Fruit fly (Drosophila melanogaster) whole organism, embryonic: ENCODE results near the gene CG14965.

Source experiments
- Awh ChIP-seq: fragments of 200-800 bp; sonication (Bioruptor generic); IDR thresholded peaks from 2 replicates; pipeline ENCODE4, ENCODE4 v1.3.6; 2022; ENCODE audit warnings: missing biosample characterization, missing genetic modification characterization
- Blimp-1 ChIP-seq: fragments of 200-800 bp; sonication (Bioruptor generic); optimal IDR thresholded peaks from 3 replicates; lab custom pipeline; 2018; ENCODE audit warnings: missing biosample characterization, missing genetic modification characterization, mild to moderate bottlenecking, moderate library complexity, missing genetic modification reagents
- CG10321 ChIP-seq: fragments of 200-800 bp; sonication (Bioruptor generic); IDR thresholded peaks from 2 replicates; pipeline ENCODE4 v1.3.6; 2022; ENCODE audit warnings: missing biosample characterization, missing genetic modification characterization
- CG10979 ChIP-seq: fragments of 200-800 bp; sonication (Bioruptor generic); optimal IDR thresholded peaks from 2 replicates; lab custom pipeline; 2018; ENCODE audit warnings: missing biosample characterization, mild to moderate bottlenecking, missing genetic modification characterization, moderate library complexity
- CG11085 ChIP-seq: fragments of 200-800 bp; sonication (Bioruptor generic); IDR thresholded peaks from 2 replicates; pipeline ENCODE4 v1.3.6; 2022; ENCODE audit warnings: missing biosample characterization, missing genetic modification characterization
- CG12299 ChIP-seq: fragments of 200-800 bp; sonication (Bioruptor generic); optimal IDR thresholded peaks from 2 replicates; lab custom pipeline; 2018; ENCODE audit warnings: missing biosample characterization, mild to moderate bottlenecking, missing genetic modification characterization
- CG13287 ChIP-seq: fragments of 200-800 bp; sonication (Bioruptor generic); IDR thresholded peaks from 2 replicates; pipeline ENCODE4 v1.3.6; 2022; ENCODE audit warnings: missing biosample characterization, missing genetic modification characterization; ENCODE audit not compliant: partially characterized antibody
- CG14710 ChIP-seq: fragments of 200-800 bp; sonication (Bioruptor generic); optimal IDR thresholded peaks from 3 replicates; lab custom pipeline; 2019; ENCODE audit warnings: missing biosample characterization, mild to moderate bottlenecking, missing genetic modification characterization, moderate library complexity
- CG15514 ChIP-seq: fragments of 200-800 bp; sonication (Bioruptor generic); optimal IDR thresholded peaks from 3 replicates; lab custom pipeline; 2017; ENCODE audit warnings: missing biosample characterization, missing genetic modification characterization, mild to moderate bottlenecking, moderate library complexity, missing genetic modification reagents
- CG15601 ChIP-seq: fragments of 200-800 bp; sonication (Bioruptor generic); optimal IDR thresholded peaks from 3 replicates; lab custom pipeline; 2019; ENCODE audit warnings: missing biosample characterization, mild to moderate bottlenecking, missing genetic modification characterization, moderate library complexity
- CG17328 ChIP-seq: fragments of 200-800 bp; sonication (Bioruptor generic); IDR thresholded peaks from 2 replicates; pipeline ENCODE4 v1.3.6; 2022; ENCODE audit warnings: missing biosample characterization, missing genetic modification characterization
- CG18619 ChIP-seq: fragments of 200-800 bp; sonication (Bioruptor generic); optimal IDR thresholded peaks from 3 replicates; lab custom pipeline; 2017; ENCODE audit warnings: missing biosample characterization, mild to moderate bottlenecking, missing genetic modification characterization
- CG2889 ChIP-seq: fragments of 200-800 bp; sonication (Bioruptor generic); IDR thresholded peaks from 3 replicates; pipeline ENCODE4 v1.3.6; 2022; ENCODE audit warnings: missing biosample characterization, missing genetic modification characterization
- CG3065 ChIP-seq: fragments of 200-800 bp; sonication (Bioruptor generic); optimal IDR thresholded peaks from 2 replicates; lab custom pipeline; 2016; ENCODE audit warnings: missing biosample characterization, missing genetic modification characterization
- CG34422 ChIP-seq: fragments of 200-800 bp; sonication (Bioruptor generic); IDR thresholded peaks from 3 replicates; pipeline ENCODE4 v1.3.6; 2022; ENCODE audit warnings: missing biosample characterization, missing genetic modification characterization
- CG3847 ChIP-seq: fragments of 200-800 bp; sonication (Bioruptor generic); IDR thresholded peaks from 2 replicates; pipeline ENCODE4 v1.3.6; 2022; ENCODE audit warnings: missing biosample characterization, missing genetic modification characterization
- CG4730 ChIP-seq: fragments of 200-800 bp; sonication (Bioruptor generic); IDR thresholded peaks from 2 replicates; pipeline ENCODE4 v1.3.6; 2022; ENCODE audit warnings: missing biosample characterization, missing genetic modification characterization
- CG4854 ChIP-seq: fragments of 200-800 bp; sonication (Bioruptor generic); optimal IDR thresholded peaks from 2 replicates; lab custom pipeline; 2016; ENCODE audit warnings: missing biosample characterization, missing genetic modification characterization, inconsistent platforms
- CG6791 ChIP-seq: fragments of 200-800 bp; sonication (Bioruptor generic); IDR thresholded peaks from 3 replicates; pipeline ENCODE4 v1.3.6; 2022; ENCODE audit warnings: missing biosample characterization, missing genetic modification characterization; ENCODE audit not compliant: partially characterized antibody
- CG7928 ChIP-seq: fragments of 200-800 bp; sonication (Bioruptor generic); optimal IDR thresholded peaks from 2 replicates; lab custom pipeline; 2017; ENCODE audit warnings: missing biosample characterization, mild to moderate bottlenecking, missing genetic modification characterization
- CG9797 ChIP-seq: fragments of 200-800 bp; sonication (Bioruptor generic); optimal IDR thresholded peaks from 3 replicates; lab custom pipeline; 2018; ENCODE audit warnings: missing biosample characterization, mild to moderate bottlenecking, missing genetic modification characterization
- Dfd ChIP-seq, 2 experiments: fragments of >200 bp; optimal IDR thresholded peaks; 2 replicates each; lab custom pipeline; 2017; ENCODE audit warnings: missing biosample characterization in 2 of 2, missing genetic modification characterization in 2 of 2
- ERR ChIP-seq: fragments of 200-800 bp; sonication (Bioruptor generic); optimal IDR thresholded peaks from 2 replicates; lab custom pipeline; 2016; ENCODE audit warnings: missing biosample characterization, missing genetic modification characterization
- HmgZ ChIP-seq: fragments of 200-800 bp; sonication (Bioruptor generic); optimal IDR thresholded peaks from 2 replicates; lab custom pipeline; 2018; ENCODE audit warnings: missing biosample characterization, mild to moderate bottlenecking, missing genetic modification characterization
- Hr39 ChIP-seq: fragments of >200 bp; optimal IDR thresholded peaks from 2 replicates; lab custom pipeline; 2017
- Hsf ChIP-seq: fragments of 200-800 bp; sonication (Bioruptor generic); optimal IDR thresholded peaks from 3 replicates; lab custom pipeline; 2016; ENCODE audit warnings: missing biosample characterization, missing genetic modification characterization
- Lhr ChIP-seq: fragments of 200-800 bp; sonication (Bioruptor generic); optimal IDR thresholded peaks from 3 replicates; lab custom pipeline; 2017; ENCODE audit warnings: mild to moderate bottlenecking, missing biosample characterization, missing genetic modification reagents, missing genetic modification characterization
- Max ChIP-seq: fragments of 200-800 bp; sonication (Bioruptor generic); optimal IDR thresholded peaks from 2 replicates; lab custom pipeline; 2016; ENCODE audit warnings: missing biosample characterization, mild to moderate bottlenecking, missing genetic modification characterization
- Myb ChIP-seq: fragments of 200-800 bp; sonication (Bioruptor generic); optimal IDR thresholded peaks from 2 replicates; lab custom pipeline; 2016; ENCODE audit warnings: missing biosample characterization, missing genetic modification characterization
- NC2β ChIP-seq: fragments of 200-800 bp; sonication (Bioruptor generic); optimal IDR thresholded peaks from 2 replicates; lab custom pipeline; 2016; ENCODE audit warnings: missing biosample characterization, missing genetic modification characterization
- Sin3A ChIP-seq: fragments of >200 bp; optimal IDR thresholded peaks from 2 replicates; lab custom pipeline; 2018
- TFAM ChIP-seq: fragments of 200-800 bp; sonication (Bioruptor generic); optimal IDR thresholded peaks from 2 replicates; lab custom pipeline; 2017; ENCODE audit warnings: missing biosample characterization, missing genetic modification characterization, inconsistent platforms
- Xbp1 ChIP-seq: fragments of 200-800 bp; sonication (Bioruptor generic); optimal IDR thresholded peaks from 3 replicates; lab custom pipeline; 2016; ENCODE audit warnings: missing biosample characterization, mild to moderate bottlenecking, missing genetic modification characterization
- YL-1 ChIP-seq: fragments of 200-800 bp; sonication (Bioruptor generic); optimal IDR thresholded peaks from 3 replicates; lab custom pipeline; 2017; ENCODE audit warnings: missing biosample characterization, mild to moderate bottlenecking, missing genetic modification characterization
- bigmax ChIP-seq: fragments of 200-800 bp; sonication (Bioruptor generic); optimal IDR thresholded peaks from 2 replicates; lab custom pipeline; 2018; ENCODE audit warnings: missing biosample characterization, mild to moderate bottlenecking, missing genetic modification characterization
- br ChIP-seq: fragments of >200 bp; optimal IDR thresholded peaks from 2 replicates; lab custom pipeline; 2017
- dm ChIP-seq: fragments of 200-800 bp; sonication (Bioruptor generic); optimal IDR thresholded peaks from 3 replicates; lab custom pipeline; 2016; ENCODE audit warnings: missing biosample characterization, missing genetic modification characterization
- dysf ChIP-seq: fragments of 200-800 bp; sonication (Bioruptor generic); IDR thresholded peaks from 3 replicates; pipeline ENCODE4 v1.3.6; 2022; ENCODE audit warnings: missing biosample characterization, missing genetic modification characterization
- ems ChIP-seq: fragments of 200-800 bp; sonication (Bioruptor generic); optimal IDR thresholded peaks from 3 replicates; lab custom pipeline; 2016; ENCODE audit warnings: missing biosample characterization, missing genetic modification characterization
- ftz-f1 ChIP-seq: fragments of 200-800 bp; sonication (Bioruptor generic); optimal IDR thresholded peaks from 2 replicates; lab custom pipeline; 2016; ENCODE audit warnings: missing biosample characterization, missing genetic modification characterization
- gfzf ChIP-seq: fragments of 200-800 bp; sonication (Bioruptor generic); optimal IDR thresholded peaks from 2 replicates; lab custom pipeline; 2016; ENCODE audit warnings: missing biosample characterization, mild to moderate bottlenecking, missing genetic modification characterization, moderate library complexity
- hkb ChIP-seq, 2 experiments: fragments of 200-800 bp in 1 of 2; fragments of >200 bp in 1 of 2; sonication (Bioruptor generic) in 1 of 2; IDR thresholded peaks in 1 of 2; optimal IDR thresholded peaks in 1 of 2; 2 replicates each; pipeline versions ENCODE4 v1.3.6 to Lab custom; 2017 to 2022; ENCODE audit warnings: missing biosample characterization in 1 of 2, missing genetic modification characterization in 1 of 2
- lola ChIP-seq, 3 experiments: fragments of >200 bp in 2 of 3; fragments of 200-800 bp in 1 of 3; sonication (Bioruptor generic) in 1 of 3; optimal IDR thresholded peaks; 2 replicates each; lab custom pipeline; 2017 to 2019; ENCODE audit warnings: missing biosample characterization in 3 of 3, missing genetic modification characterization in 3 of 3, mild to moderate bottlenecking in 1 of 3, moderate library complexity in 1 of 3
- mirr ChIP-seq: fragments of 200-800 bp; sonication (Bioruptor generic); optimal IDR thresholded peaks from 3 replicates; lab custom pipeline; 2018; ENCODE audit warnings: missing biosample characterization, mild to moderate bottlenecking, missing genetic modification characterization
- nmo ChIP-seq: fragments of 200-800 bp; sonication (Bioruptor generic); optimal IDR thresholded peaks from 2 replicates; lab custom pipeline; 2018; ENCODE audit warnings: missing biosample characterization, mild to moderate bottlenecking, missing genetic modification characterization, moderate library complexity
- pum ChIP-seq: fragments of 200-800 bp; sonication (Bioruptor generic); optimal IDR thresholded peaks from 2 replicates; lab custom pipeline; 2016; ENCODE audit warnings: missing biosample characterization, missing genetic modification characterization
- row ChIP-seq: fragments of 200-800 bp; sonication (Bioruptor generic); IDR thresholded peaks from 3 replicates; pipeline ENCODE4 v1.3.6; 2022; ENCODE audit warnings: missing biosample characterization, missing genetic modification characterization
- trem ChIP-seq: fragments of 200-800 bp; optimal IDR thresholded peaks from 3 replicates; lab custom pipeline; 2019; ENCODE audit warnings: missing biosample characterization, mild to moderate bottlenecking, missing genetic modification characterization, moderate library complexity
- trh ChIP-seq: fragments of 200-800 bp; sonication (Bioruptor generic); optimal IDR thresholded peaks from 2 replicates; lab custom pipeline; 2016; ENCODE audit warnings: missing biosample characterization, missing genetic modification characterization

Gene CG14965

DNA sequence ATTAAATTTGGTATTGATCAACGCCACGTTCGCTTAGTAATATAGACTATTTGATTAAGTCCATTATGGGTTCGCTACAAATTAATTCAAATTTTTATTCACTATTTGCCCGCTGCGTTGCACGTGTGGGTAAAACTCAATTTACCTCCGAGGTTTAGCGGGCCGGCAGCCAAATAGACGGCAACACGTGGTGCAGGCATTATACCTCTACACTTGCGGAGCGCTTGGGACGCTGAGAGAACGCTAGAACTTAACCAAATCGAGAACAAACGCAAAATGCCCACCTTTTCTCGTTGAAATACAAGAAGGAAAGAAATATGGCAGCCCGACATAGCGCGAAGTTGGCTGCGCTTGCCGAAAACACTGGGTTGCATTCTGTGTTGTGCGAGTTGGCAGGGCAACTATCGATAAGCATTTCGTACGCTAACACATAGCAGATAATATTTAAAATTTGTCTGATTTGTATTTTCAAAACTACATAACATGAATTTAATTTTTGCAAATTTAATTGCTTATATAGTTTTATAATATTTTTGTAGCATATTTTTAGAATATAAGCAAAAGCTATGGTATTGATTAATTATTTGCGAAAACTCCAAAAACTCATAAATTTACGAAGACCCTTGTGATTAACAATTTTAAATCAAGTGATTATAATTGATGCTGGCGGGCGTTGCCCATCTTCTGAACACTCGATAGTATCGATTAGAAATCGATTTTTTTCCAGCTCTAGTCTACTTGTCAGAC, 30.5 kb upstream of the CG14965 start, which contains the start of the genes RpL28 and eIF1 (continued):
- TF ChIP-seq Awh (GFP tag; lab: Robert Waterston, UW) (peak; percentile 86), CG12299 (tag; lab: Kevin White, UChicago) (peak; percentile 77), mirr (GFP tag; lab: Kevin White, UChicago) (peak; percentile 94), CG4730 (peak; percentile 69), trh (GFP tag; lab: Kevin White, UChicago) (peak; percentile 94), CG11085 (peak; percentile 87), CG6791 (GFP tag; lab: Robert Waterston, UW) (peak; percentile 70; the same call in 2 of the 3 replicates), Myb (GFP tag; lab: Kevin White, UChicago) (peak; percentile 73), ems (GFP tag; lab: Kevin White, UChicago) (peak; percentile 85), pum (peak; percentile 85), ERR (GFP tag; lab: Kevin White, UChicago) (peak; percentile 60), br (lab: Kevin White, UChicago) (no peak), CG10321 (GFP tag; lab: Robert Waterston, UW) (peak; percentile 73), TFAM (GFP tag; lab: Kevin White, UChicago) (peak; percentile 83), CG2889 (GFP tag; lab: Robert Waterston, UW) (peak; percentile 61; the same call in 2 of the 3 replicates), CG15601 (tag; lab: Kevin White, UChicago) (peak; percentile 84), Xbp1 (GFP tag; lab: Kevin White, UChicago) (peak; percentile 93), CG18619 (peak; percentile 96), hkb (optimal IDR thresholded peaks at IDR 0.05; lab: Kevin White, UChicago) (no peak), hkb (GFP tag; IDR thresholded peaks at IDR 0.05; lab: Robert Waterston, UW) (peak; percentile 80), row (GFP tag; lab: Robert Waterston, UW) (peak; percentile 87), dysf (peak; percentile 84; the same call in 2 of the 3 replicates), CG10979 (tag; lab: Kevin White, UChicago) (peak; percentile 71), Dfd (GFP tag; optimal IDR thresholded peaks at IDR 0.05; lab: Kevin White, UChicago) (no peak)
- TF ChIP-seq, all 482 proteins: peak for 443

dm6 chr3L:3218859-3219258, 26.6 kb upstream of the CG14965 start, which contains the start of the genes hob and nSMase:
hob (minus strand) TSS chr3L:3218920.
nSMase (plus strand) TSS chr3L:3219156.
- TF ChIP-seq nmo (GFP tag; lab: Kevin White, UChicago) (peak; percentile 58), CG3065 (GFP tag; lab: Kevin White, UChicago) (no peak), ftz-f1 (GFP tag; lab: Kevin White, UChicago) (peak; percentile 27), Max (peak; percentile 33), CG3847 (GFP tag; lab: Robert Waterston, UW) (peak; percentile 31; the same call in 1 of the 2 replicates), Sin3A (peak; percentile 54), row (GFP tag; lab: Robert Waterston, UW) (peak; percentile 44), Blimp-1 (GFP tag; lab: Kevin White, UChicago) (peak; percentile 23), Hsf (GFP tag; lab: Kevin White, UChicago) (peak; percentile 28), CG34422 (GFP tag; lab: Robert Waterston, UW) (peak; percentile 7; the same call in 1 of the 3 replicates), CG13287 (GFP tag; lab: Robert Waterston, UW) (peak; percentile 29; the same call in 1 of the 2 replicates), YL-1 (GFP tag; lab: Kevin White, UChicago) (peak; percentile 71), bigmax (GFP tag; lab: Kevin White, UChicago) (peak; percentile 10), NC2β (GFP tag; lab: Kevin White, UChicago) (peak; percentile 11), Hr39 (no peak), CG4854 (GFP tag; lab: Kevin White, UChicago) (no peak), Lhr (GFP tag; lab: Kevin White, UChicago) (peak; percentile 52), CG9797 (GFP tag; lab: Kevin White, UChicago) (peak; percentile 83), lola (GFP tag; optimal IDR thresholded peaks at IDR 0.05; lab: Kevin White, UChicago) (no peak), CG17328 (GFP tag; lab: Robert Waterston, UW) (no peak), CG7928 (GFP tag; lab: Kevin White, UChicago) (peak; percentile 86), gfzf (GFP tag; lab: Kevin White, UChicago) (peak; percentile 95), HmgZ (tag; lab: Kevin White, UChicago) (peak; percentile 12), trem (tag; lab: Kevin White, UChicago) (peak; percentile 70), CG15514 (peak; percentile 72), CG14710 (tag; lab: Kevin White, UChicago) (peak; percentile 61), dm (GFP tag; lab: Kevin White, UChicago) (peak; percentile 38)
